Worm (Caenorhabditis elegans): Measurements from ENCODE around the gene gst-16.

ce11 chrII:13637941-13638489 lies 13.8 kb upstream of the gst-16 start, which contains the start of gene phdh-1:
- TF ChIP-seq nhr-76 (tag; optimal IDR thresholded peaks at IDR 0.05) (no peak), lir-3 (tag; optimal IDR thresholded peaks at IDR 0.05) (no peak), daf-12 (tag; optimal IDR thresholded peaks at IDR 0.05) (no peak), mes-2 (tag; optimal IDR thresholded peaks at IDR 0.05; ENCODE audit: poor library complexity, severe bottlenecking) (no peak), hlh-11 (tag; optimal IDR thresholded peaks at IDR 0.05) (no peak), hif-1 (tag; optimal IDR thresholded peaks at IDR 0.05) (no peak), F49E8.2 (tag; optimal IDR thresholded peaks at IDR 0.05; ENCODE audit: borderline replicate concordance) (no peak), zip-11 (GFP tag; IDR thresholded peaks at IDR 0.05) (no peak), unc-130 (GFP tag; optimal IDR thresholded peaks at IDR 0.05) (no peak)

Data from whole organism, L4 larva.